Fruit fly (Drosophila melanogaster): ENCODE results near the gene CG46306.

Gene CG46306

dm6 chrX:16837588-16838178 lies 2.4 kb upstream of the CG46306 start (continued):
- TF ChIP-seq CG2199 (GFP tag; IDR thresholded peaks at IDR 0.05) (0 out of 3 replicates have a peak, but pooled peaks have one; percentile 16), CG7271 (tag; optimal IDR thresholded peaks at IDR 0.05) (no peak), cwo (GFP tag; optimal IDR thresholded peaks at IDR 0.05) (peak; percentile 6), zfh1 (GFP tag; IDR thresholded peaks at IDR 0.05) (no peak), Mes4 (GFP tag; optimal IDR thresholded peaks at IDR 0.05) (no peak), CG2678 (tag; optimal IDR thresholded peaks at IDR 0.05) (peak; percentile 10), insv (GFP tag; optimal IDR thresholded peaks at IDR 0.05) (no peak), jigr1 (GFP tag; IDR thresholded peaks at IDR 0.05) (no peak), exex (tag; optimal IDR thresholded peaks at IDR 0.05) (peak; percentile 3), oc (tag; optimal IDR thresholded peaks at IDR 0.05) (no peak), pros (GFP tag; optimal IDR thresholded peaks at IDR 0.05) (no peak), CG8478 (optimal IDR thresholded peaks at IDR 0.05) (no peak), inv (GFP tag; IDR thresholded peaks at IDR 0.05; ENCODE audit: partially characterized antibody) (peak; percentile 16; the same call in 1 of the 2 replicates), ara (GFP tag; IDR thresholded peaks at IDR 0.05) (no peak), tll (GFP tag; optimal IDR thresholded peaks at IDR 0.05) (no peak), phol (tag; optimal IDR thresholded peaks at IDR 0.05) (no peak), CG14965 (GFP tag; optimal IDR thresholded peaks at IDR 0.05; ENCODE audit: borderline replicate concordance) (no peak), Hr39 (optimal IDR thresholded peaks at IDR 0.05) (no peak), Spps (tag; optimal IDR thresholded peaks at IDR 0.05) (no peak), ab (GFP tag; optimal IDR thresholded peaks at IDR 0.05) (no peak), ci (GFP tag; IDR thresholded peaks at IDR 0.05) (0 out of 3 replicates have a peak, but pooled peaks have one; percentile 45), CG4404 (GFP tag; IDR thresholded peaks at IDR 0.05) (no peak), Hmr (GFP tag; optimal IDR thresholded peaks at IDR 0.05) (no peak), unc-4 (GFP tag; IDR thresholded peaks at IDR 0.05; ENCODE audit: partially characterized antibody) (no peak), nerfin-2 (GFP tag; IDR thresholded peaks at IDR 0.05; ENCODE audit: partially characterized antibody) (peak; percentile 53; the same call in 1 of the 2 replicates), CG15269 (tag; optimal IDR thresholded peaks at IDR 0.05) (no peak), nerfin-1 (tag; optimal IDR thresholded peaks at IDR 0.05) (no peak), gt (GFP tag; IDR thresholded peaks at IDR 0.05) (no peak), ro (GFP tag; IDR thresholded peaks at IDR 0.05) (no peak), lmd (GFP tag; IDR thresholded peaks at IDR 0.05) (no peak), Blimp-1 (GFP tag; optimal IDR thresholded peaks at IDR 0.05) (no peak), HLH4C (GFP tag; IDR thresholded peaks at IDR 0.05; ENCODE audit: partially characterized antibody) (peak; percentile 58; the same call in 2 of the 3 replicates), CG12391 (tag; optimal IDR thresholded peaks at IDR 0.05) (no peak)

- TF ChIP-seq Pdp1 (GFP tag; optimal IDR thresholded peaks at IDR 0.05) = peak in 1 of 2 experiments; percentile 71
- no peak for TF ChIP-seq sens-2 (GFP tag; IDR thresholded peaks at IDR 0.05)
- no peak for TF ChIP-seq Trl (optimal IDR thresholded peaks at IDR 0.05)
- no peak for TF ChIP-seq Trl (GFP tag; optimal IDR thresholded peaks at IDR 0.05)
- TF ChIP-seq MBD-R2 (GFP tag; IDR thresholded peaks at IDR 0.05) = no peak
- no peak for TF ChIP-seq CG6254 (GFP tag; optimal IDR thresholded peaks at IDR 0.05)
- TF ChIP-seq ind (GFP tag; optimal IDR thresholded peaks at IDR 0.05) = no peak
- no peak for TF ChIP-seq Gug (GFP tag; IDR thresholded peaks at IDR 0.05)
- TF ChIP-seq Camta (GFP tag; optimal IDR thresholded peaks at IDR 0.05) = no peak
- TF ChIP-seq Hey (tag; optimal IDR thresholded peaks at IDR 0.05) = no peak
- no peak for TF ChIP-seq Tbp (GFP tag; optimal IDR thresholded peaks at IDR 0.05)
- TF ChIP-seq grau (tag; optimal IDR thresholded peaks at IDR 0.05) = peak; percentile 46
- TF ChIP-seq CG18764 (GFP tag; optimal IDR thresholded peaks at IDR 0.05) = no peak
- no peak for TF ChIP-seq Fer1 (GFP tag; optimal IDR thresholded peaks at IDR 0.05)
- no peak for TF ChIP-seq CG10147 (GFP tag; optimal IDR thresholded peaks at IDR 0.05)
- no peak for TF ChIP-seq mld (GFP tag; IDR thresholded peaks at IDR 0.05; ENCODE audit: partially characterized antibody)
- TF ChIP-seq CG2199 (GFP tag; IDR thresholded peaks at IDR 0.05) = no peak
- TF ChIP-seq CG2875 (GFP tag; optimal IDR thresholded peaks at IDR 0.05) = no peak
- no peak for TF ChIP-seq toy (GFP tag; IDR thresholded peaks at IDR 0.05)
These were observed 1.5 kb upstream of the CG46306 start for dm6 chrX:16836805-16837333.

All from whole organism, embryonic.